Fruit fly (Drosophila melanogaster) whole organism, embryonic: ENCODE data around the gene CG43895.
A peak's percentile ranks its signal among the peaks of the same experiment; 100 is the strongest.

Experiments used
- Atf3 ChIP-seq: fragments of 200-800 bp; sonication (Bioruptor generic); optimal IDR thresholded peaks from 3 replicates; lab custom pipeline; 2016; ENCODE audit warnings: missing biosample characterization, missing genetic modification characterization
- CG10431 ChIP-seq: fragments of 200-800 bp; sonication (Bioruptor generic); optimal IDR thresholded peaks from 3 replicates; lab custom pipeline; 2018; ENCODE audit warnings: missing biosample characterization, mild to moderate bottlenecking, missing genetic modification characterization
- CG11696 ChIP-seq: fragments of 200-800 bp; sonication (Bioruptor generic); IDR thresholded peaks from 2 replicates; pipeline ENCODE4 v1.3.6; 2022; ENCODE audit warnings: missing biosample characterization, missing genetic modification characterization
- CG14014 ChIP-seq: fragments of 200-800 bp; sonication (Bioruptor generic); IDR thresholded peaks from 2 replicates; pipeline ENCODE4 v1.3.6; 2022; ENCODE audit warnings: missing biosample characterization, missing genetic modification characterization
- CG15011 ChIP-seq: fragments of 200-800 bp; sonication (Bioruptor generic); optimal IDR thresholded peaks from 3 replicates; lab custom pipeline; 2018; ENCODE audit warnings: missing biosample characterization, mild to moderate bottlenecking, missing genetic modification characterization
- CG15514 ChIP-seq: fragments of 200-800 bp; sonication (Bioruptor generic); optimal IDR thresholded peaks from 3 replicates; lab custom pipeline; 2017; ENCODE audit warnings: missing biosample characterization, missing genetic modification characterization, mild to moderate bottlenecking, moderate library complexity, missing genetic modification reagents
- CG17385 ChIP-seq: fragments of 200-800 bp; sonication (Bioruptor generic); optimal IDR thresholded peaks from 3 replicates; lab custom pipeline; 2018; ENCODE audit warnings: missing biosample characterization, mild to moderate bottlenecking, missing genetic modification characterization
- CG18262 ChIP-seq: fragments of 200-800 bp; optimal IDR thresholded peaks from 3 replicates; lab custom pipeline; 2019; ENCODE audit warnings: missing biosample characterization, mild to moderate bottlenecking, missing genetic modification characterization, moderate library complexity
- CG2199 ChIP-seq: fragments of 200-800 bp; sonication (Bioruptor generic); IDR thresholded peaks from 3 replicates; pipeline ENCODE4 v1.3.6; 2022; ENCODE audit warnings: missing biosample characterization, missing genetic modification characterization
- CG30020 ChIP-seq: fragments of 200-800 bp; optimal IDR thresholded peaks from 2 replicates; lab custom pipeline; 2019; ENCODE audit warnings: missing biosample characterization, mild to moderate bottlenecking, missing genetic modification characterization, moderate library complexity
- CG30431 ChIP-seq: fragments of 200-800 bp; sonication (Bioruptor generic); optimal IDR thresholded peaks from 2 replicates; lab custom pipeline; 2017; ENCODE audit warnings: missing biosample characterization, missing genetic modification characterization
- CG32772 ChIP-seq: fragments of 200-800 bp; sonication (Bioruptor generic); IDR thresholded peaks from 2 replicates; pipeline ENCODE4 v1.3.6; 2022; ENCODE audit warnings: missing biosample characterization, missing genetic modification characterization
- CG43689 ChIP-seq: fragments of 200-800 bp; sonication (Bioruptor generic); IDR thresholded peaks from 2 replicates; pipeline ENCODE4 v1.3.6; 2022; ENCODE audit warnings: missing biosample characterization, missing genetic modification characterization
- CG4707 ChIP-seq: fragments of 200-800 bp; sonication (Bioruptor generic); optimal IDR thresholded peaks from 2 replicates; lab custom pipeline; 2018; ENCODE audit warnings: missing biosample characterization, mild to moderate bottlenecking, missing genetic modification characterization, moderate library complexity
- CG7928 ChIP-seq: fragments of 200-800 bp; sonication (Bioruptor generic); optimal IDR thresholded peaks from 2 replicates; lab custom pipeline; 2017; ENCODE audit warnings: missing biosample characterization, mild to moderate bottlenecking, missing genetic modification characterization
- CG8281 ChIP-seq: fragments of 200-800 bp; sonication (Bioruptor generic); optimal IDR thresholded peaks from 2 replicates; lab custom pipeline; 2018; ENCODE audit warnings: missing biosample characterization, mild to moderate bottlenecking, missing genetic modification characterization, moderate library complexity
- CHES-1-like ChIP-seq: fragments of 200-800 bp; sonication (Bioruptor generic); optimal IDR thresholded peaks from 2 replicates; lab custom pipeline; 2016; ENCODE audit warnings: missing biosample characterization, missing genetic modification characterization
- Camta ChIP-seq: fragments of 200-800 bp; sonication (Bioruptor generic); optimal IDR thresholded peaks from 2 replicates; lab custom pipeline; 2016; ENCODE audit warnings: missing biosample characterization, missing genetic modification characterization
- Dref ChIP-seq: fragments of 200-800 bp; sonication (Bioruptor generic); IDR thresholded peaks from 2 replicates; pipeline ENCODE4 v1.3.6; 2022; ENCODE audit warnings: missing biosample characterization, missing genetic modification characterization
- Ets65A ChIP-seq: fragments of 200-800 bp; sonication (Bioruptor generic); peaks from one replicate; lab custom pipeline; 2016; ENCODE audit warnings: missing biosample characterization, missing genetic modification characterization
- Fer2 ChIP-seq: fragments of 200-800 bp; sonication (Bioruptor generic); optimal IDR thresholded peaks from 2 replicates; lab custom pipeline; 2018; ENCODE audit warnings: missing biosample characterization, mild to moderate bottlenecking, missing genetic modification characterization, moderate library complexity
- Fer3 ChIP-seq: fragments of 200-800 bp; sonication (Bioruptor generic); optimal IDR thresholded peaks from 2 replicates; lab custom pipeline; 2018; ENCODE audit warnings: missing biosample characterization, mild to moderate bottlenecking, missing genetic modification characterization, moderate library complexity
- GATAe ChIP-seq: fragments of 200-800 bp; sonication (Bioruptor generic); conservative IDR thresholded peaks from 2 replicates; pipeline ENCODE4 v1.3.6; 2022; ENCODE audit warnings: missing biosample characterization, missing genetic modification characterization
- Kr ChIP-seq: fragments of 200-800 bp; sonication (Bioruptor generic); optimal IDR thresholded peaks from 2 replicates; lab custom pipeline; 2017; ENCODE audit warnings: missing biosample characterization, mild to moderate bottlenecking, missing genetic modification characterization
- Lpt ChIP-seq: fragments of >200 bp; optimal IDR thresholded peaks from 2 replicates; lab custom pipeline; 2018; ENCODE audit warnings: missing biosample characterization, missing genetic modification characterization
- MESR4 ChIP-seq: fragments of 200-800 bp; sonication (Bioruptor generic); optimal IDR thresholded peaks from 2 replicates; lab custom pipeline; 2018; ENCODE audit warnings: missing biosample characterization, mild to moderate bottlenecking, missing genetic modification characterization, moderate library complexity
- Mes4 ChIP-seq: fragments of 200-800 bp; sonication (Bioruptor generic); optimal IDR thresholded peaks from 2 replicates; lab custom pipeline; 2016; ENCODE audit warnings: missing biosample characterization, missing genetic modification characterization
- NfI ChIP-seq: fragments of 200-800 bp; sonication (Bioruptor generic); optimal IDR thresholded peaks from 3 replicates; lab custom pipeline; 2018; ENCODE audit warnings: missing biosample characterization, mild to moderate bottlenecking, missing genetic modification characterization, moderate library complexity
- Opbp ChIP-seq: fragments of 200-800 bp; sonication (Bioruptor generic); IDR thresholded peaks from 3 replicates; pipeline ENCODE4 v1.3.6; 2022; ENCODE audit warnings: missing biosample characterization, missing genetic modification characterization; ENCODE audit not compliant: partially characterized antibody
- Sin3A ChIP-seq: fragments of >200 bp; optimal IDR thresholded peaks from 2 replicates; lab custom pipeline; 2018
- Usf ChIP-seq: fragments of 200-800 bp; sonication (Bioruptor generic); optimal IDR thresholded peaks from 2 replicates; lab custom pipeline; 2017; ENCODE audit warnings: missing genotype, missing biosample characterization, missing genetic modification characterization
- ash1 ChIP-seq: fragments of 200-800 bp; sonication (Bioruptor generic); optimal IDR thresholded peaks from 2 replicates; lab custom pipeline; 2018; ENCODE audit warnings: missing biosample characterization, mild to moderate bottlenecking, missing genetic modification characterization
- az2 ChIP-seq: fragments of 200-800 bp; sonication (Bioruptor generic); optimal IDR thresholded peaks from 3 replicates; lab custom pipeline; 2016; ENCODE audit warnings: missing biosample characterization, missing genetic modification characterization
- bcd ChIP-seq: fragments of 200-800 bp; sonication (Bioruptor generic); optimal IDR thresholded peaks from 2 replicates; lab custom pipeline; 2017; ENCODE audit warnings: missing biosample characterization, mild to moderate bottlenecking, missing genetic modification characterization
- cad ChIP-seq: fragments of >200 bp; optimal IDR thresholded peaks from 2 replicates; lab custom pipeline; 2017; ENCODE audit warnings: missing biosample characterization, missing genetic modification characterization
- fd3F ChIP-seq: fragments of 200-800 bp; sonication (Bioruptor generic); optimal IDR thresholded peaks from 2 replicates; lab custom pipeline; 2018; ENCODE audit warnings: missing biosample characterization, mild to moderate bottlenecking, missing genetic modification characterization, moderate library complexity
- gcm ChIP-seq: fragments of 200-800 bp; sonication (Bioruptor generic); optimal IDR thresholded peaks from 2 replicates; lab custom pipeline; 2019; ENCODE audit warnings: missing biosample characterization, mild to moderate bottlenecking, missing genetic modification characterization, moderate library complexity
- gro ChIP-seq: fragments of 200-800 bp; sonication (Bioruptor generic); optimal IDR thresholded peaks from 2 replicates; lab custom pipeline; 2016; ENCODE audit warnings: missing biosample characterization, missing genetic modification characterization
- hb ChIP-seq: fragments of 200-800 bp; sonication (Bioruptor generic); IDR thresholded peaks from 3 replicates; pipeline ENCODE4 v1.3.6; 2022; ENCODE audit warnings: missing biosample characterization, missing genetic modification characterization; ENCODE audit not compliant: partially characterized antibody
- nerfin-2 ChIP-seq: fragments of 200-800 bp; sonication (Bioruptor generic); IDR thresholded peaks from 2 replicates; pipeline ENCODE4 v1.3.6; 2022; ENCODE audit warnings: missing biosample characterization, missing genetic modification characterization; ENCODE audit not compliant: partially characterized antibody
- org-1 ChIP-seq: fragments of 200-800 bp; sonication (Bioruptor generic); optimal IDR thresholded peaks from 2 replicates; lab custom pipeline; 2017; ENCODE audit warnings: missing biosample characterization, missing genetic modification characterization
- pb ChIP-seq: fragments of 200-800 bp; sonication (Bioruptor generic); optimal IDR thresholded peaks from 3 replicates; lab custom pipeline; 2016; ENCODE audit warnings: missing biosample characterization, missing genetic modification characterization
- pita ChIP-seq: fragments of 200-800 bp; sonication (Bioruptor generic); optimal IDR thresholded peaks from 2 replicates; lab custom pipeline; 2017; ENCODE audit warnings: missing biosample characterization, mild to moderate bottlenecking, missing genetic modification characterization
- pzg ChIP-seq: fragments of 200-800 bp; sonication (Bioruptor generic); optimal IDR thresholded peaks from 3 replicates; lab custom pipeline; 2018; ENCODE audit warnings: missing biosample characterization, mild to moderate bottlenecking, missing genetic modification characterization, moderate library complexity
- ro ChIP-seq: fragments of 200-800 bp; sonication (Bioruptor generic); IDR thresholded peaks from 2 replicates; pipeline ENCODE4 v1.3.6; 2022; ENCODE audit warnings: missing biosample characterization, missing genetic modification characterization
- sima ChIP-seq: fragments of 200-800 bp; sonication (Bioruptor generic); optimal IDR thresholded peaks from 2 replicates; lab custom pipeline; 2016; ENCODE audit warnings: missing biosample characterization, missing genetic modification characterization
- stwl ChIP-seq: fragments of 200-800 bp; sonication (Bioruptor generic); optimal IDR thresholded peaks from 3 replicates; lab custom pipeline; 2018; ENCODE audit warnings: missing biosample characterization, mild to moderate bottlenecking, missing genetic modification characterization, moderate library complexity
- tup ChIP-seq: fragments of 200-800 bp; sonication (Bioruptor generic); optimal IDR thresholded peaks from 2 replicates; lab custom pipeline; 2016; ENCODE audit warnings: missing biosample characterization, mild to moderate bottlenecking, missing genetic modification characterization, moderate library complexity
- tx ChIP-seq: fragments of 200-800 bp; sonication (Bioruptor generic); optimal IDR thresholded peaks from 2 replicates; lab custom pipeline; 2016; ENCODE audit warnings: missing biosample characterization, missing genetic modification characterization
- zf30C ChIP-seq: fragments of 200-800 bp; sonication (Bioruptor generic); optimal IDR thresholded peaks from 3 replicates; lab custom pipeline; 2018; ENCODE audit warnings: missing biosample characterization, mild to moderate bottlenecking, missing genetic modification characterization

CG43895 gene

DNA sequence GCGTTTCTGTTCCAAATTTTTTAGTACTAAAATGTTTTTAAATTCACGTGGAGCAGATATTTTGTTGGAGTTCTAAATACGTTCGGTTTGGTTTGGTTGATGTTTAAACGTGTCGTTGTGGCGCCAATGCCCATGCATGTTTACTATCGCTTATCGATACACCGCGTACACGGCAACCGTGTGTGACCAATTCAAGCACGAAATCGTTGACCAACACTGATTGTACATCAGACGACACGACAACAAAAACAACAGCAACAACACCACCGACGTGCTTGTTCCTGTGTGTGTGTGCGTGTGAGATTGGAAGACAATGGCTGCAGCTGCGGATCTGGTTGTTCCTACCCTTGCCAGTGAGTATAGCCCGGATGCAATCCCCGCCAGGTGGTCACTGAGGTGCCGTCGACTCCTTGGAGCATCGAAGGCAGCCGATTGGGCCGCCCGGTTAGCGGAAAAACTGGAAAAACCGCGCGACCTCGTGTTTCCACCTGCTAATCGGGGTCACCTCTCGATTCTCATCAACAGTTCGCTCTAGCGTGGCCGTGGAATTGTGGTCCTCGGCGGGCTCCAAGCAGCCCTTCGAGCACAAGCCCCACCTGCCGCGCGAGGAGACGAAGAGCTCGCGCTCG is 11.3 kb upstream of the CG43895 start, which contains the start of gene eIF2A (continued):
- TF ChIP-seq Mes4 = peak; percentile 51
- TF ChIP-seq CHES-1-like (GFP tag; lab: Kevin White, UChicago) = peak; percentile 81
- TF ChIP-seq CG2199 (GFP tag; lab: Robert Waterston, UW) = 0 out of 3 replicates have a peak, but pooled peaks have one; percentile 27
- TF ChIP-seq gro (GFP tag; lab: Kevin White, UChicago) = peak; percentile 57
- TF ChIP-seq Lpt (GFP tag; lab: Kevin White, UChicago) = no peak
- TF ChIP-seq tup (GFP tag; lab: Kevin White, UChicago) = peak; percentile 11
- peak; percentile 33 for TF ChIP-seq az2 (GFP tag; lab: Kevin White, UChicago)
- TF ChIP-seq Kr (GFP tag; lab: Kevin White, UChicago) = no peak
- peak; percentile 89 for TF ChIP-seq CG15514 (GFP tag; lab: Kevin White, UChicago)
- TF ChIP-seq CG10431 = no peak
- peak; percentile 77 for TF ChIP-seq NfI (GFP tag; lab: Kevin White, UChicago)
- peak; percentile 42 for TF ChIP-seq gcm (GFP tag; lab: Kevin White, UChicago)
- TF ChIP-seq CG7928 (GFP tag; lab: Kevin White, UChicago) = peak; percentile 8
- peak; percentile 93 for TF ChIP-seq stwl (tag; lab: Kevin White, UChicago)
- TF ChIP-seq CG14014 (GFP tag; lab: Robert Waterston, UW) = peak; percentile 49
- TF ChIP-seq Fer3 (tag; lab: Kevin White, UChicago) = peak; percentile 52
- TF ChIP-seq Sin3A (lab: Kevin White, UChicago) = peak; percentile 69
- TF ChIP-seq zf30C (GFP tag; lab: Kevin White, UChicago) = no peak
- peak; percentile 47 for TF ChIP-seq CG17385
- TF ChIP-seq fd3F (GFP tag; lab: Kevin White, UChicago) = peak; percentile 0
- peak; percentile 2 for TF ChIP-seq CG4707 (GFP tag; lab: Kevin White, UChicago)
- no peak for TF ChIP-seq GATAe
- peak; percentile 33 for TF ChIP-seq CG18262 (tag; lab: Kevin White, UChicago)
- TF ChIP-seq bcd (GFP tag; lab: Kevin White, UChicago) = no peak
- peak; percentile 45 for TF ChIP-seq tx (GFP tag; lab: Kevin White, UChicago)
- no peak for TF ChIP-seq ro (GFP tag; lab: Robert Waterston, UW)
- peak; percentile 99 for TF ChIP-seq MESR4 (GFP tag; lab: Kevin White, UChicago)
- peak; percentile 76 for TF ChIP-seq nerfin-2 (GFP tag; lab: Robert Waterston, UW)
- peak; percentile 94 for TF ChIP-seq Ets65A (GFP tag; lab: Kevin White, UChicago)
- no peak for TF ChIP-seq pita (GFP tag; lab: Kevin White, UChicago)
- TF ChIP-seq CG11696 = no peak
- TF ChIP-seq CG32772 (GFP tag; lab: Robert Waterston, UW) = 0 out of 2 replicates have a peak, but pooled peaks have one; percentile 22
- peak; percentile 99 for TF ChIP-seq pzg (GFP tag; lab: Kevin White, UChicago)
- peak; percentile 88 for TF ChIP-seq Opbp (GFP tag; lab: Robert Waterston, UW)
- TF ChIP-seq hb (GFP tag; lab: Robert Waterston, UW) = no peak
- peak; percentile 8 for TF ChIP-seq org-1
- no peak for TF ChIP-seq Atf3 (GFP tag; lab: Kevin White, UChicago)
- no peak for TF ChIP-seq sima (GFP tag; lab: Kevin White, UChicago)
- TF ChIP-seq cad (GFP tag; lab: Kevin White, UChicago) = no peak
- TF ChIP-seq Camta (GFP tag; lab: Kevin White, UChicago) = no peak
- TF ChIP-seq pb (GFP tag; lab: Kevin White, UChicago) = peak; percentile 34
- no peak for TF ChIP-seq CG8281 (tag; lab: Kevin White, UChicago)
- no peak for TF ChIP-seq CG15011 (GFP tag; lab: Kevin White, UChicago)
- peak; percentile 56 for TF ChIP-seq CG30020 (tag; lab: Kevin White, UChicago)
- no peak for TF ChIP-seq CG43689 (GFP tag; lab: Robert Waterston, UW)
- no peak for TF ChIP-seq CG30431 (GFP tag; lab: Kevin White, UChicago)
- TF ChIP-seq Fer2 (tag; lab: Kevin White, UChicago) = no peak
- TF ChIP-seq ash1 (GFP tag; lab: Kevin White, UChicago) = no peak
- TF ChIP-seq Dref (GFP tag; lab: Robert Waterston, UW) = peak; percentile 99
- no peak for TF ChIP-seq Usf (GFP tag; lab: Kevin White, UChicago)
